Fruit fly (Drosophila melanogaster) whole organism, pupa: Measurements from ENCODE around the gene CG45099.

Source experiments
- CG10348 ChIP-seq: fragments of 200-800 bp; sonication (Bioruptor generic); IDR thresholded peaks from 2 replicates; pipeline ENCODE4 v1.3.6; 2022; ENCODE audit warnings: missing biosample characterization, missing genetic modification characterization
- CG12605 ChIP-seq: fragments of 200-800 bp; sonication (Bioruptor generic); IDR thresholded peaks from 2 replicates; pipeline ENCODE4 v1.3.6; 2022; ENCODE audit warnings: missing biosample characterization, missing genetic modification characterization
- CG13204 ChIP-seq: fragments of 200-800 bp; sonication (Bioruptor generic); optimal IDR thresholded peaks from 2 replicates; lab custom pipeline; 2018; ENCODE audit warnings: missing biosample characterization, mild to moderate bottlenecking, missing genetic modification characterization, moderate library complexity
- CG14655 ChIP-seq: fragments of 200-800 bp; sonication (Bioruptor generic); optimal IDR thresholded peaks from 3 replicates; lab custom pipeline; 2017; ENCODE audit warnings: mild to moderate bottlenecking, missing biosample characterization, missing genetic modification reagents, missing genetic modification characterization
- CG15710 ChIP-seq: fragments of 200-800 bp; sonication (Bioruptor generic); optimal IDR thresholded peaks from 2 replicates; lab custom pipeline; 2018; ENCODE audit warnings: missing biosample characterization, mild to moderate bottlenecking, missing genetic modification characterization, moderate library complexity
- CG17806 ChIP-seq: fragments of 200-800 bp; sonication (Bioruptor generic); optimal IDR thresholded peaks from 2 replicates; lab custom pipeline; 2018; ENCODE audit warnings: missing biosample characterization, mild to moderate bottlenecking, missing genetic modification characterization, moderate library complexity
- CG32121 ChIP-seq: fragments of 200-800 bp; sonication (Bioruptor generic); IDR thresholded peaks from 2 replicates; pipeline ENCODE4 v1.3.6; 2022; ENCODE audit warnings: missing biosample characterization, missing genetic modification characterization
- CG34367 ChIP-seq: fragments of 200-800 bp; sonication (Bioruptor generic); optimal IDR thresholded peaks from 2 replicates; lab custom pipeline; 2018; ENCODE audit warnings: missing biosample characterization, mild to moderate bottlenecking, missing genetic modification characterization
- CG4496 ChIP-seq: fragments of 200-800 bp; sonication (Bioruptor generic); IDR thresholded peaks from 3 replicates; pipeline ENCODE4 v1.3.6; 2022; ENCODE audit warnings: missing biosample characterization, missing genetic modification characterization
- CG8159 ChIP-seq: fragments of 200-800 bp; sonication (Bioruptor generic); optimal IDR thresholded peaks from 3 replicates; lab custom pipeline; 2018; ENCODE audit warnings: missing biosample characterization, mild to moderate bottlenecking, missing genetic modification characterization, moderate library complexity
- CG8301 ChIP-seq: fragments of 200-800 bp; sonication (Bioruptor generic); optimal IDR thresholded peaks from 2 replicates; lab custom pipeline; 2018; ENCODE audit warnings: missing biosample characterization, mild to moderate bottlenecking, missing genetic modification characterization
- CG9948 ChIP-seq: fragments of 200-800 bp; sonication (Bioruptor generic); optimal IDR thresholded peaks from 2 replicates; lab custom pipeline; 2018; ENCODE audit warnings: missing biosample characterization, mild to moderate bottlenecking, missing genetic modification characterization, moderate library complexity
- D1 ChIP-seq: fragments of 200-800 bp; sonication (Bioruptor generic); optimal IDR thresholded peaks from 2 replicates; lab custom pipeline; 2018; ENCODE audit warnings: missing biosample characterization, mild to moderate bottlenecking, missing genetic modification characterization, moderate library complexity
- EcR ChIP-seq: fragments of 200-800 bp; sonication (Bioruptor generic); optimal IDR thresholded peaks from 3 replicates; lab custom pipeline; 2019; ENCODE audit warnings: missing biosample characterization, missing genetic modification characterization, mild to moderate bottlenecking, moderate library complexity, missing genetic modification reagents
- Ets98B ChIP-seq: fragments of 200-800 bp; sonication (Bioruptor generic); IDR thresholded peaks from 2 replicates; pipeline ENCODE4 v1.3.6; 2022; ENCODE audit warnings: missing biosample characterization, missing genetic modification characterization
- Pif1A ChIP-seq: fragments of 200-800 bp; sonication (Bioruptor generic); optimal IDR thresholded peaks from 3 replicates; lab custom pipeline; 2016; ENCODE audit warnings: missing biosample characterization, missing genetic modification characterization
- Pif1B ChIP-seq: fragments of 200-800 bp; sonication (Bioruptor generic); optimal IDR thresholded peaks from 3 replicates; lab custom pipeline; 2016; ENCODE audit warnings: missing biosample characterization, missing genetic modification characterization
- Snoo ChIP-seq: fragments of 200-800 bp; sonication (Bioruptor generic); optimal IDR thresholded peaks from 3 replicates; lab custom pipeline; 2017; ENCODE audit warnings: missing biosample characterization, mild to moderate bottlenecking, missing genetic modification characterization, inconsistent platforms
- fd96Ca ChIP-seq: fragments of 200-800 bp; sonication (Bioruptor generic); IDR thresholded peaks from 3 replicates; pipeline ENCODE4 v1.3.6; 2022; ENCODE audit warnings: missing biosample characterization, missing genetic modification characterization
- gl ChIP-seq: fragments of 200-800 bp; sonication (Bioruptor generic); optimal IDR thresholded peaks from 2 replicates; lab custom pipeline; 2018; ENCODE audit warnings: missing biosample characterization, mild to moderate bottlenecking, missing genetic modification characterization
- rn ChIP-seq: fragments of 200-800 bp; sonication (Bioruptor generic); IDR thresholded peaks from 2 replicates; pipeline ENCODE4 v1.3.6; 2022; ENCODE audit warnings: missing biosample characterization, missing genetic modification characterization

CG45099 gene

dm6 chr3R:22035552-22035951, 1.5 kb upstream of the CG45099 start:
- TF ChIP-seq Pif1A (GFP tag; lab: Kevin White, UChicago) (no peak), EcR (GFP tag; lab: Kevin White, UChicago) (peak; percentile 39)
- TF ChIP-seq, all 21 proteins: peak for 1

DNA sequence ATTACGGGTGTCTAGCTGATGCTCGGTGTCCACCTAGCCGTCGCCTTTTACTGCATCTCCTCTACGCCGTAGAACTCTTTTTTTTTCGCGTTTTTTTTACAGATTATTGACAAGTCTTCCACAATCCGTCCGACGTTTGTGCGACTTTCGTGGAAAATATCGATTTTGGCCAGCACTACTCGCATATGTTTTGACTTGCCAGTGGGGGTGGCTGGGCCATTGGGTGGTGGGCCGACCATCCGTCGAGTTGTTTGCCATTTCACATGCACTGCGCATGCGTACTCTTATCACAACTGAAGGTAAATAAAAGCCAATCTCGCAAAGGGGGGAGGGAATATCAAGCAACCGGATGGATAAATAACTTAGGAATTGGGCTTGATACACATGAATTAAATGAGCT, 2.3 kb downstream of the CG45099 start, which contains the start of gene CG13409:
CG13409 (minus strand) TSS at position 163 of the 400 bp plus-strand sequence.
- TF ChIP-seq CG13204 (GFP tag; lab: Kevin White, UChicago) (no peak), Pif1B (GFP tag; lab: Kevin White, UChicago) (no peak), CG4496 (GFP tag; lab: Robert Waterston, UW) (no peak), EcR (GFP tag; lab: Kevin White, UChicago) (no peak), Ets98B (GFP tag; lab: Robert Waterston, UW) (no peak), CG32121 (GFP tag; lab: Robert Waterston, UW) (no peak), gl (no peak)

- no peak for TF ChIP-seq Pif1A (GFP tag; lab: Kevin White, UChicago)
- no peak for TF ChIP-seq CG10348 (GFP tag; lab: Robert Waterston, UW)
- TF ChIP-seq CG12605 (GFP tag; lab: Robert Waterston, UW) = no peak
- no peak for TF ChIP-seq CG17806 (tag; lab: Kevin White, UChicago)
- no peak for TF ChIP-seq D1 (tag; lab: Kevin White, UChicago)
- TF ChIP-seq CG4496 (GFP tag; lab: Robert Waterston, UW) = no peak
- no peak for TF ChIP-seq CG34367 (tag; lab: Kevin White, UChicago)
- TF ChIP-seq CG8159 (tag; lab: Kevin White, UChicago) = no peak
- TF ChIP-seq gl = no peak
- TF ChIP-seq CG9948 = no peak
- no peak for TF ChIP-seq fd96Ca
- no peak for TF ChIP-seq Pif1B (GFP tag; lab: Kevin White, UChicago)
- TF ChIP-seq Ets98B (GFP tag; lab: Robert Waterston, UW) = no peak
- no peak for TF ChIP-seq CG15710 (tag; lab: Kevin White, UChicago)
- TF ChIP-seq EcR (GFP tag; lab: Kevin White, UChicago) = no peak
- TF ChIP-seq CG14655 (GFP tag; lab: Kevin White, UChicago) = no peak
- TF ChIP-seq rn (GFP tag; lab: Robert Waterston, UW) = no peak
- TF ChIP-seq Snoo (tag; lab: Kevin White, UChicago) = no peak
- no peak for TF ChIP-seq CG8301
These were observed 6.4 kb downstream of the CG45099 start for dm6 chr3R:22027743-22028099.

DNA sequence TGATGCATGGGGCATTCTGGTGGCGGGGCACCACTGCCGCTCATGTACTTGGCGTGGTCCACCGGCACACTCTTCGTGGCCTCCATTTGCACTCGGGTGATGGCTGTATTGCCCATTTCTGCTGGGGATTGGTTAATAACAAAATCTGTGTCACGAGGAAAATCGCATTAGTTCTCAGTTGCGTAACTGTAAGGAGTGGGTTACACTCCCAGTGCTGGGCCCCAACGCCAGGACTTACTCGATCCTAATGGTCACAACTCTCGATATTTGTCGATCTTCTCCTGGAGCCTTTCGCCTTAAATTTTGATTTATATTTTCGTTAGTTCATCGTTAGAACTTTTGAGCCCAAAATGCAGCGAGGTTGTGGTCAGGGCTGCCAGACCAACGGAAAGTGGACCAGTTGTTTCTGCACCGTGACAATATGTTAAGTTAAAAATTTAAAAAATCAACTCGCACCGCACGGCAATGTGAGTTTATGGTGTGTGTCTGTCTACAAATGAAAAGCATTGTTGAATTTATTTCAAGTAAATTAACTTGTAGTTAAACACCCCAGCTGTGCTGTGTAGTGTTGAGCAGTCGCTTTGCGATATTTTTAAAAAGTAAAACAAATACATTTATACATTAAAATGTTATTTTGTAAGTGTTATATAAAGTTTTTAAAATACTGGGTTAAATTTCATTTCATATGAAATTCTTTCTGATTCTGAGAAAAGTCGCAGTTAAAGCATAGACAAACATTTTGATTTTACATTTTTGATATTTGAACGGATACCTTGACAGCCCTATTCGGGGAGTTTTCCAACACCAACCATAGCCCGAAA, 7.0 kb downstream of the CG45099 start, which contains the start of the genes Cchl and ND-42:
Cchl (minus strand) TSS at position 559 of the 821 bp plus-strand sequence.
ND-42 (plus strand) TSS at position 788 of the 821 bp plus-strand sequence.
- TF ChIP-seq D1 (tag; lab: Kevin White, UChicago) (no peak), CG13204 (GFP tag; lab: Kevin White, UChicago) (no peak), CG32121 (GFP tag; lab: Robert Waterston, UW) (peak; percentile 46; the same call in 1 of the 2 replicates), CG10348 (GFP tag; lab: Robert Waterston, UW) (no peak), CG14655 (GFP tag; lab: Kevin White, UChicago) (no peak), CG17806 (tag; lab: Kevin White, UChicago) (peak; percentile 66), Pif1B (GFP tag; lab: Kevin White, UChicago) (no peak), Snoo (tag; lab: Kevin White, UChicago) (peak; percentile 79), CG34367 (tag; lab: Kevin White, UChicago) (peak; percentile 70), CG4496 (GFP tag; lab: Robert Waterston, UW) (peak; percentile 75), CG8301 (no peak), gl (peak; percentile 18), Pif1A (GFP tag; lab: Kevin White, UChicago) (no peak), CG15710 (tag; lab: Kevin White, UChicago) (peak; percentile 79), EcR (GFP tag; lab: Kevin White, UChicago) (no peak), fd96Ca (peak; percentile 77; the same call in 2 of the 3 replicates), rn (GFP tag; lab: Robert Waterston, UW) (no peak; the same call in none of the 2 replicates), CG8159 (tag; lab: Kevin White, UChicago) (peak; percentile 79), CG12605 (GFP tag; lab: Robert Waterston, UW) (peak; percentile 27), CG9948 (peak; percentile 48), Ets98B (GFP tag; lab: Robert Waterston, UW) (peak; percentile 75)

DNA sequence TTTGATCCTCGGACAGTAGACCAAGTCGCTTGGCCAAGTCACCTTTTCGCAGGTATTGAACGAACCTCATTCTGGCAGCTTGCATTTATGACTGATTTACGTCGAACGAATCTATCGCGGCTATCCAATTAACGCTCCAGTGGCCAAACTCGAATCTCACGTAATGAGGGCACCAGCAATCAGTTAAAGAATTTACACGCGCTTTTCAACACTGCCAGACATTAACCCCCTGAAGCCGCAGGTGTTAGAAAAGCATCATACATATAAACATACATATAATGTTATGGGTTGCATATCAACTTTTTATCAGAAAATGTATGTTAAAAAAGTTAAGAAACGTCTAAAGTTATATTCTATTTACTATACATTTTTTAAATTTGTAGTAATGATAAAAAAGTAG, 8.8 kb downstream of the CG45099 start, which contains the start of gene CG6028:
CG6028 (minus strand) TSS at position 187 of the 400 bp plus-strand sequence.
- no peak for TF ChIP-seq CG8301
- no peak for TF ChIP-seq CG13204 (GFP tag; lab: Kevin White, UChicago)
- peak; percentile 28; the same call in 1 of the 2 replicates for TF ChIP-seq Ets98B (GFP tag; lab: Robert Waterston, UW)
- TF ChIP-seq fd96Ca = no peak
- TF ChIP-seq Pif1B (GFP tag; lab: Kevin White, UChicago) = no peak
- TF ChIP-seq CG14655 (GFP tag; lab: Kevin White, UChicago) = no peak
- TF ChIP-seq CG8159 (tag; lab: Kevin White, UChicago) = no peak
- no peak for TF ChIP-seq gl
- TF ChIP-seq D1 (tag; lab: Kevin White, UChicago) = no peak
- TF ChIP-seq CG9948 = no peak
- peak; percentile 40; the same call in 1 of the 3 replicates for TF ChIP-seq CG4496 (GFP tag; lab: Robert Waterston, UW)
- TF ChIP-seq EcR (GFP tag; lab: Kevin White, UChicago) = no peak
- TF ChIP-seq Snoo (tag; lab: Kevin White, UChicago) = peak; percentile 14
- no peak for TF ChIP-seq CG10348 (GFP tag; lab: Robert Waterston, UW)
- TF ChIP-seq CG17806 (tag; lab: Kevin White, UChicago) = peak; percentile 6
- TF ChIP-seq CG15710 (tag; lab: Kevin White, UChicago) = no peak
- TF ChIP-seq Pif1A (GFP tag; lab: Kevin White, UChicago) = no peak
- TF ChIP-seq CG12605 (GFP tag; lab: Robert Waterston, UW) = no peak
- TF ChIP-seq CG32121 (GFP tag; lab: Robert Waterston, UW) = no peak
- no peak for TF ChIP-seq rn (GFP tag; lab: Robert Waterston, UW)
- no peak for TF ChIP-seq CG34367 (tag; lab: Kevin White, UChicago)
